Fruit fly (Drosophila melanogaster) whole organism, adult: ENCODE data around the gene ChLD3.

ENCODE experiments used
- CG11617 ChIP-seq: fragments of 200-800 bp; sonication (Bioruptor generic); optimal IDR thresholded peaks from 2 replicates; lab custom pipeline; 2017; ENCODE audit warnings: mild to moderate bottlenecking, missing biosample characterization, missing genetic modification reagents, missing genetic modification characterization
- CG12768 ChIP-seq: fragments of 200-800 bp; sonication (Bioruptor generic); optimal IDR thresholded peaks from 2 replicates; lab custom pipeline; 2017; ENCODE audit warnings: missing biosample characterization, missing genetic modification characterization, mild to moderate bottlenecking, moderate library complexity, missing genetic modification reagents
- CG14711 ChIP-seq: fragments of 200-800 bp; sonication (Bioruptor generic); optimal IDR thresholded peaks from 2 replicates; lab custom pipeline; 2018; ENCODE audit warnings: missing biosample characterization, mild to moderate bottlenecking, missing genetic modification characterization, moderate library complexity
- CG1620 ChIP-seq: fragments of 200-800 bp; sonication (Bioruptor generic); optimal IDR thresholded peaks from 2 replicates; lab custom pipeline; 2016; ENCODE audit warnings: missing biosample characterization, missing genetic modification characterization
- CG33017 ChIP-seq: fragments of 200-800 bp; sonication (Bioruptor generic); optimal IDR thresholded peaks from 2 replicates; lab custom pipeline; 2018; ENCODE audit warnings: missing biosample characterization, mild to moderate bottlenecking, missing genetic modification characterization, moderate library complexity
- CG5204 ChIP-seq: fragments of 200-800 bp; sonication (Bioruptor generic); optimal IDR thresholded peaks from 2 replicates; lab custom pipeline; 2016; ENCODE audit warnings: missing biosample characterization, missing genetic modification characterization
- CG7045 ChIP-seq: fragments of 200-800 bp; sonication (Bioruptor generic); optimal IDR thresholded peaks from 2 replicates; lab custom pipeline; 2017; ENCODE audit warnings: missing biosample characterization, mild to moderate bottlenecking, missing genetic modification characterization
- CG7101 ChIP-seq: fragments of 200-800 bp; sonication (Bioruptor generic); optimal IDR thresholded peaks from 2 replicates; lab custom pipeline; 2018; ENCODE audit warnings: missing biosample characterization, mild to moderate bottlenecking, missing genetic modification characterization, moderate library complexity
- Clk ChIP-seq: fragments of 200-800 bp; sonication (Bioruptor generic); optimal IDR thresholded peaks from 2 replicates; lab custom pipeline; 2017; ENCODE audit warnings: missing biosample characterization, missing genetic modification characterization
- Crg-1 ChIP-seq: fragments of 200-800 bp; sonication (Bioruptor generic); optimal IDR thresholded peaks from 2 replicates; lab custom pipeline; 2016; ENCODE audit warnings: missing biosample characterization, missing genetic modification characterization
- Hr96 ChIP-seq: fragments of 200-800 bp; sonication (Bioruptor generic); optimal IDR thresholded peaks from 2 replicates; lab custom pipeline; 2016; ENCODE audit warnings: missing biosample characterization, missing genetic modification characterization
- Mnt ChIP-seq: fragments of 200-800 bp; sonication (Bioruptor generic); optimal IDR thresholded peaks from 2 replicates; lab custom pipeline; 2016; ENCODE audit warnings: missing biosample characterization, mild to moderate bottlenecking, missing genetic modification characterization
- bab1 ChIP-seq: fragments of 200-800 bp; sonication (Bioruptor generic); optimal IDR thresholded peaks from 3 replicates; lab custom pipeline; 2019; ENCODE audit warnings: missing biosample characterization, mild to moderate bottlenecking, missing genetic modification characterization, moderate library complexity
- cic ChIP-seq: fragments of 200-800 bp; sonication (Bioruptor generic); optimal IDR thresholded peaks from 2 replicates; lab custom pipeline; 2017; ENCODE audit warnings: missing biosample characterization, mild to moderate bottlenecking, missing genetic modification characterization, moderate library complexity
- cnc ChIP-seq, 2 experiments: fragments of >200 bp; optimal IDR thresholded peaks; 2 replicates each; lab custom pipeline; 2017
- kay ChIP-seq: fragments of 200-800 bp; sonication (Bioruptor generic); peaks from one replicate; lab custom pipeline; 2016; ENCODE audit warnings: missing biosample characterization, missing genetic modification characterization, borderline replicate concordance
- ovo ChIP-seq: fragments of 200-800 bp; sonication (Bioruptor generic); optimal IDR thresholded peaks from 2 replicates; lab custom pipeline; 2016; ENCODE audit warnings: missing biosample characterization, missing genetic modification characterization
- pad ChIP-seq: fragments of 200-800 bp; sonication (Bioruptor generic); optimal IDR thresholded peaks from 3 replicates; lab custom pipeline; 2017; ENCODE audit warnings: missing biosample characterization, missing genetic modification characterization, mild to moderate bottlenecking, moderate library complexity, missing genetic modification reagents
- tj ChIP-seq: fragments of 200-800 bp; sonication (Bioruptor generic); optimal IDR thresholded peaks from 3 replicates; lab custom pipeline; 2017; ENCODE audit warnings: missing biosample characterization, mild to moderate bottlenecking, missing genetic modification characterization, moderate library complexity
- toe ChIP-seq: fragments of 200-800 bp; sonication (Bioruptor generic); optimal IDR thresholded peaks from 2 replicates; lab custom pipeline; 2016; ENCODE audit warnings: missing biosample characterization, missing genetic modification characterization

Gene ChLD3

DNA sequence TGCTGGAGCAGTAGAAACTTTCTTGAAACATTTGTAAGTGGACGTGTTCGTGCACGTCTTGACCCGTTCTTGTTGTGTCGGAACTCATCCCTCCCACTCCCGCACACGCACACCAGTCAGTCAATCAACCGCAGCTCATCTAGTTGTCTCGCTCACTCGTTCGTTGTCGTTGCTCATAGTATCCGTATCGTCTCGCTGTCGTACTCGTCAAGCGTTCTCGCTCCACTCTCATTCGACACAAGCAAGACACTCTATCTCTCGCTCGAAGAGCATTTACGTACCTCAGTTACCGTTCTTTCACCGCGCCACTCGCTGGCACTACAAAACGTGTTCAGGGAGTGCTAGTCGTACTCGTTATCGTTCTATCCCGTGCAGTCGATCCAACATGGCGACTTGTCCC lies 48.9 kb downstream of the ChLD3 start:
- TF ChIP-seq Crg-1 (GFP tag; lab: Kevin White, UChicago) (no peak), CG11617 (GFP tag; lab: Kevin White, UChicago) (no peak), CG14711 (no peak), CG5204 (GFP tag; lab: Kevin White, UChicago) (no peak), CG1620 (GFP tag; lab: Kevin White, UChicago) (no peak), pad (GFP tag; lab: Kevin White, UChicago) (no peak), CG12768 (GFP tag; lab: Kevin White, UChicago) (no peak), tj (GFP tag; lab: Kevin White, UChicago) (no peak), bab1 (GFP tag; lab: Kevin White, UChicago) (no peak), CG33017 (no peak), CG7045 (GFP tag; lab: Kevin White, UChicago) (no peak), Hr96 (GFP tag; lab: Kevin White, UChicago) (no peak), CG7101 (tag; lab: Kevin White, UChicago) (no peak), Mnt (GFP tag; lab: Kevin White, UChicago) (no peak), cic (GFP tag; lab: Kevin White, UChicago) (no peak), ovo (GFP tag; lab: Kevin White, UChicago) (no peak), Clk (no peak)

DNA sequence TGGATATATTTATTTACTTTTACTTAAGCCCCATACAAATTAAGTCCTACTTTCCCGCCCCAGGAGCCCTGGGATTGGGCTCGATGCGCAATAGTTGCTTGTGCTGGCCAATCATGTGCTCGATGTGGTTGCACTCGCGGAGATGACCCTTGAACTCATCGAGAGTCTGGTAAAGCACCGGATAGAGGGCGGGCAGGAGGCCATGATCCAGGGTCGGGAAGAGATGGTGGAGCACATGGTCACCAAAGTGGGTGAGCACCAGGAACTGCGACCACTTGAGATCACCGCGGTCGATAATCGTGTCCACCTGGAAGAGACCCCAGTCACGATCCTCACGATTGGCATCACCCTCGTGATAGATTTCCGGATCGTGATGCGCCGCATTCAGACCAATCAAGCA lies 50.2 kb downstream of the ChLD3 start:
- TF ChIP-seq kay (GFP tag; lab: Kevin White, UChicago) (peak; percentile 2), CG12768 (GFP tag; lab: Kevin White, UChicago) (no peak)

DNA sequence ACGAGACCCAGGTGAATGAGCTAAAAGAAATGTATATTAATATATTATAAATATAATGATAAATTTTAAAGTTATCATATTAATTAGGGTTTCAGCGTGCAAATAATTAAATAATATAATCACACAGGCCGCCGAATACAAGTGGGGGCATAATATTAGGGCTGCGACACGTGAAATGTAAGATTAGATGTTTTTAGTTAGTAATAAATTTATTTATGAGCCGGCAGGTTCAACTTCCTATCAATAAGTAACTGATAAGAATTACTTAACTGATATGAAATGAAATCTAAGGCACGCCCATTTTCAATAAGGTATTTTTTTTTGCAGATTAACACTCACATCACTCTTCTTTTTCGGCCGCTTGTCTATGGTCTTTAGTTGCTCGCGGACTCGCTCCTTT lies 51.2 kb downstream of the ChLD3 start:
- TF ChIP-seq CG12768 (GFP tag; lab: Kevin White, UChicago) (no peak), cic (GFP tag; lab: Kevin White, UChicago) (no peak), CG11617 (GFP tag; lab: Kevin White, UChicago) (no peak), bab1 (GFP tag; lab: Kevin White, UChicago) (no peak), ovo (GFP tag; lab: Kevin White, UChicago) (no peak), Crg-1 (GFP tag; lab: Kevin White, UChicago) (no peak), CG14711 (no peak), pad (GFP tag; lab: Kevin White, UChicago) (no peak), tj (GFP tag; lab: Kevin White, UChicago) (no peak), CG1620 (GFP tag; lab: Kevin White, UChicago) (no peak), CG5204 (GFP tag; lab: Kevin White, UChicago) (no peak)

DNA sequence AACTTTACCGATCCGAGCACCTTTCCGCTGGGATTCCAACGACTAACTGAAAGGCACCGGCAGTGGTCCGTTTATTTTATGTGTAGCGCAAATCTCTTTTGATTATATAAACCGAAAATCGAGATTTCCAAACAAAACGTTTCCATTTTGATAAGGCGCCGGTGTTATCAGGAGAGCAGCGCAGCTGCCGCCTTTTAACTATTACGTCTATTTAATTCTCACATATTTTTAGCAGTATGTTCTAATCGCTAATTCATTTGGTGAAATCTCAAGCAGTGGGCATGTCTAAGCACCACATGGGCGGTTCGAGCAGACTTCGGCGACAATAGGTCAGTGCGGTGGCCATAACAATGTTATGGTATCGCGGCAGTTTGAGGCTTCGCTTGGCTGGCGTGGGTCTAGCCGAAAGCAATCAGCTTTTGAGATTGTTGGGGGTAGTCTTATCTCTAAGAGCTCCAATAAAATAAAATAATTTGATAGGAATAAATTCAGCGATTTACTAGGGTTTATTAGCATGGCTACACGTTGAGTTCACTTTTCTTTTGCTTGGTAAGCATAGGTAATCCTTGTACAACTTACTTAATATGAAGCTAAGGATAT lies 52.1 kb downstream of the ChLD3 start, which contains the start of gene Cyt-b5-r:
Gene Cyt-b5-r, minus strand, starts transcription at position 51 of the 600 bp plus-strand sequence.
- TF ChIP-seq cnc (optimal IDR thresholded peaks at IDR 0.05; lab: Kevin White, UChicago) (no peak), tj (GFP tag; lab: Kevin White, UChicago) (no peak), cic (GFP tag; lab: Kevin White, UChicago) (peak; percentile 5), toe (GFP tag; lab: Kevin White, UChicago) (no peak), CG12768 (GFP tag; lab: Kevin White, UChicago) (no peak), CG11617 (GFP tag; lab: Kevin White, UChicago) (no peak), Mnt (GFP tag; lab: Kevin White, UChicago) (peak; percentile 6), Hr96 (GFP tag; lab: Kevin White, UChicago) (no peak), Crg-1 (GFP tag; lab: Kevin White, UChicago) (no peak)

- TF ChIP-seq CG5204 (GFP tag; lab: Kevin White, UChicago) (no peak), CG14711 (no peak), kay (GFP tag; lab: Kevin White, UChicago) (peak; percentile 74), pad (GFP tag; lab: Kevin White, UChicago) (no peak), CG7101 (tag; lab: Kevin White, UChicago) (no peak)
Observed at dm6 chr2L:16791345-16791744, 52.7 kb downstream of the ChLD3 start, which contains the start of gene CG17928. TSS of gene CG17928 (plus strand) at chr2L:16791568.
